Fruit fly (Drosophila melanogaster) whole organism, embryonic: ENCODE data around the gene pygo.
A peak's percentile ranks its signal among the peaks of the same experiment; 100 is the strongest.

ENCODE experiments used
- CG12219 ChIP-seq: fragments of 200-800 bp; sonication (Bioruptor generic); optimal IDR thresholded peaks from 3 replicates; lab custom pipeline; 2018; ENCODE audit warnings: missing biosample characterization, mild to moderate bottlenecking, missing genetic modification characterization
- CG14710 ChIP-seq: fragments of 200-800 bp; sonication (Bioruptor generic); optimal IDR thresholded peaks from 3 replicates; lab custom pipeline; 2019; ENCODE audit warnings: missing biosample characterization, mild to moderate bottlenecking, missing genetic modification characterization, moderate library complexity
- CG15514 ChIP-seq: fragments of 200-800 bp; sonication (Bioruptor generic); optimal IDR thresholded peaks from 3 replicates; lab custom pipeline; 2017; ENCODE audit warnings: missing biosample characterization, missing genetic modification characterization, mild to moderate bottlenecking, moderate library complexity, missing genetic modification reagents
- CG16815 ChIP-seq: fragments of 200-800 bp; sonication (Bioruptor generic); optimal IDR thresholded peaks from 3 replicates; lab custom pipeline; 2017; ENCODE audit warnings: missing biosample characterization, mild to moderate bottlenecking, missing genetic modification characterization
- CG17802 ChIP-seq: fragments of 200-800 bp; sonication (Bioruptor generic); optimal IDR thresholded peaks from 2 replicates; lab custom pipeline; 2018; ENCODE audit warnings: missing biosample characterization, mild to moderate bottlenecking, missing genetic modification characterization, moderate library complexity
- CG18599 ChIP-seq: fragments of 200-800 bp; sonication (Bioruptor generic); optimal IDR thresholded peaks from 3 replicates; lab custom pipeline; 2017; ENCODE audit warnings: missing biosample characterization, missing genetic modification characterization, mild to moderate bottlenecking, moderate library complexity, missing genetic modification reagents
- CG18764 ChIP-seq: fragments of 200-800 bp; sonication (Bioruptor generic); optimal IDR thresholded peaks from 3 replicates; lab custom pipeline; 2016; ENCODE audit warnings: missing biosample characterization, missing genetic modification characterization
- CG30020 ChIP-seq: fragments of 200-800 bp; optimal IDR thresholded peaks from 2 replicates; lab custom pipeline; 2019; ENCODE audit warnings: missing biosample characterization, mild to moderate bottlenecking, missing genetic modification characterization, moderate library complexity
- CG6654 ChIP-seq: fragments of 200-800 bp; sonication (Bioruptor generic); optimal IDR thresholded peaks from 2 replicates; lab custom pipeline; 2017; ENCODE audit warnings: missing biosample characterization, mild to moderate bottlenecking, missing genetic modification characterization
- CG7271 ChIP-seq: fragments of 200-800 bp; sonication (Bioruptor generic); optimal IDR thresholded peaks from 2 replicates; lab custom pipeline; 2018; ENCODE audit warnings: missing biosample characterization, mild to moderate bottlenecking, missing genetic modification characterization, moderate library complexity
- CG7372 ChIP-seq: fragments of 200-800 bp; sonication (Bioruptor generic); IDR thresholded peaks from 2 replicates; pipeline ENCODE4 v1.3.6; 2022; ENCODE audit warnings: missing biosample characterization, missing genetic modification characterization
- CG7745 ChIP-seq: fragments of 200-800 bp; sonication (Bioruptor generic); optimal IDR thresholded peaks from 2 replicates; lab custom pipeline; 2018; ENCODE audit warnings: missing biosample characterization, mild to moderate bottlenecking, missing genetic modification characterization, moderate library complexity
- CG8478 ChIP-seq: fragments of >200 bp; optimal IDR thresholded peaks from 2 replicates; lab custom pipeline; 2018
- CG9609 ChIP-seq: fragments of 200-800 bp; sonication (Bioruptor generic); optimal IDR thresholded peaks from 3 replicates; lab custom pipeline; 2016; ENCODE audit warnings: missing biosample characterization, missing genetic modification characterization
- CHES-1-like ChIP-seq: fragments of 200-800 bp; sonication (Bioruptor generic); optimal IDR thresholded peaks from 2 replicates; lab custom pipeline; 2016; ENCODE audit warnings: missing biosample characterization, missing genetic modification characterization
- CkIIα-i1 ChIP-seq: fragments of 200-800 bp; sonication (Bioruptor generic); IDR thresholded peaks from 2 replicates; pipeline ENCODE4 v1.3.6; 2022; ENCODE audit warnings: missing biosample characterization, missing genetic modification characterization
- Dad ChIP-seq: fragments of 200-800 bp; sonication (Bioruptor generic); optimal IDR thresholded peaks from 3 replicates; lab custom pipeline; 2016; ENCODE audit warnings: missing biosample characterization, missing genetic modification characterization
- Dref ChIP-seq: fragments of 200-800 bp; sonication (Bioruptor generic); IDR thresholded peaks from 2 replicates; pipeline ENCODE4 v1.3.6; 2022; ENCODE audit warnings: missing biosample characterization, missing genetic modification characterization
- Eip74EF ChIP-seq, 2 experiments: fragments of 200-800 bp in 1 of 2; fragments of >200 bp in 1 of 2; sonication (Bioruptor generic) in 1 of 2; optimal IDR thresholded peaks; 2 replicates each; lab custom pipeline; 2017 to 2019; ENCODE audit warnings: missing biosample characterization in 2 of 2, missing genetic modification characterization in 2 of 2, mild to moderate bottlenecking in 1 of 2, moderate library complexity in 1 of 2
- Ets97D ChIP-seq: fragments of 200-800 bp; sonication (Bioruptor generic); optimal IDR thresholded peaks from 3 replicates; lab custom pipeline; 2016; ENCODE audit warnings: missing biosample characterization, missing genetic modification characterization
- H2.0 ChIP-seq: fragments of 200-800 bp; sonication (Bioruptor generic); IDR thresholded peaks from 2 replicates; pipeline ENCODE4 v1.3.6; 2022; ENCODE audit warnings: missing biosample characterization, missing genetic modification characterization
- HLH3B ChIP-seq: fragments of 200-800 bp; sonication (Bioruptor generic); IDR thresholded peaks from 2 replicates; pipeline ENCODE4 v1.3.6; 2022; ENCODE audit warnings: missing biosample characterization, missing genetic modification characterization
- HLH54F ChIP-seq: fragments of 200-800 bp; sonication (Bioruptor generic); optimal IDR thresholded peaks from 3 replicates; lab custom pipeline; 2016; ENCODE audit warnings: missing biosample characterization, missing genetic modification characterization
- HLHmδ ChIP-seq: fragments of 200-800 bp; sonication (Bioruptor generic); optimal IDR thresholded peaks from 2 replicates; lab custom pipeline; 2018; ENCODE audit warnings: missing biosample characterization, mild to moderate bottlenecking, missing genetic modification characterization, moderate library complexity
- Hr39 ChIP-seq: fragments of >200 bp; optimal IDR thresholded peaks from 2 replicates; lab custom pipeline; 2017
- Lhr ChIP-seq: fragments of 200-800 bp; sonication (Bioruptor generic); optimal IDR thresholded peaks from 3 replicates; lab custom pipeline; 2017; ENCODE audit warnings: mild to moderate bottlenecking, missing biosample characterization, missing genetic modification reagents, missing genetic modification characterization
- NK7.1 ChIP-seq: fragments of 200-800 bp; sonication (Bioruptor generic); optimal IDR thresholded peaks from 3 replicates; lab custom pipeline; 2016; ENCODE audit warnings: missing biosample characterization, missing genetic modification characterization
- Oli ChIP-seq: fragments of 200-800 bp; sonication (Bioruptor generic); optimal IDR thresholded peaks from 2 replicates; lab custom pipeline; 2018; ENCODE audit warnings: missing biosample characterization, mild to moderate bottlenecking, missing genetic modification characterization, moderate library complexity
- bab2 ChIP-seq: fragments of 200-800 bp; sonication (Bioruptor generic); optimal IDR thresholded peaks from 2 replicates; lab custom pipeline; 2016; ENCODE audit warnings: missing biosample characterization, missing genetic modification characterization
- cato ChIP-seq: fragments of 200-800 bp; sonication (Bioruptor generic); optimal IDR thresholded peaks from 2 replicates; lab custom pipeline; 2016; ENCODE audit warnings: missing biosample characterization, missing genetic modification characterization, borderline replicate concordance
- caup ChIP-seq: fragments of 200-800 bp; sonication (Bioruptor generic); optimal IDR thresholded peaks from 3 replicates; lab custom pipeline; 2017; ENCODE audit warnings: missing biosample characterization, mild to moderate bottlenecking, missing genetic modification characterization, moderate library complexity; ENCODE audit not compliant: severe bottlenecking
- corto ChIP-seq: fragments of 200-800 bp; sonication (Bioruptor generic); optimal IDR thresholded peaks from 2 replicates; lab custom pipeline; 2016; ENCODE audit warnings: missing biosample characterization, mild to moderate bottlenecking, missing genetic modification characterization, moderate library complexity
- dmrt11E ChIP-seq: fragments of 200-800 bp; sonication (Bioruptor generic); optimal IDR thresholded peaks from 3 replicates; lab custom pipeline; 2018; ENCODE audit warnings: missing biosample characterization, mild to moderate bottlenecking, missing genetic modification characterization, moderate library complexity
- dpn ChIP-seq, 2 experiments: fragments of 200-800 bp; sonication (Bioruptor generic); optimal IDR thresholded peaks; 3 replicates each; lab custom pipeline; 2016; ENCODE audit warnings: missing biosample characterization in 2 of 2, missing genetic modification characterization in 2 of 2
- ems ChIP-seq: fragments of 200-800 bp; sonication (Bioruptor generic); optimal IDR thresholded peaks from 3 replicates; lab custom pipeline; 2016; ENCODE audit warnings: missing biosample characterization, missing genetic modification characterization
- esg ChIP-seq: fragments of 200-800 bp; sonication (Bioruptor generic); conservative IDR thresholded peaks from 2 replicates; pipeline ENCODE4 v1.3.6; 2022; ENCODE audit warnings: missing biosample characterization, missing genetic modification characterization
- gce ChIP-seq: fragments of 200-800 bp; sonication (Bioruptor generic); IDR thresholded peaks from 3 replicates; pipeline ENCODE4 v1.3.6; 2022; ENCODE audit warnings: missing biosample characterization, missing genetic modification characterization
- hb ChIP-seq: fragments of 200-800 bp; sonication (Bioruptor generic); IDR thresholded peaks from 3 replicates; pipeline ENCODE4 v1.3.6; 2022; ENCODE audit warnings: missing biosample characterization, missing genetic modification characterization; ENCODE audit not compliant: partially characterized antibody
- kay ChIP-seq: fragments of 200-800 bp; sonication (Bioruptor generic); optimal IDR thresholded peaks from 2 replicates; lab custom pipeline; 2016; ENCODE audit warnings: missing biosample characterization, missing genetic modification characterization
- oc ChIP-seq: fragments of 200-800 bp; sonication (Bioruptor generic); optimal IDR thresholded peaks from 2 replicates; lab custom pipeline; 2018; ENCODE audit warnings: missing biosample characterization, mild to moderate bottlenecking, missing genetic modification characterization, moderate library complexity
- pb ChIP-seq: fragments of 200-800 bp; sonication (Bioruptor generic); optimal IDR thresholded peaks from 3 replicates; lab custom pipeline; 2016; ENCODE audit warnings: missing biosample characterization, missing genetic modification characterization
- peb ChIP-seq: fragments of 200-800 bp; sonication (Bioruptor generic); IDR thresholded peaks from 2 replicates; pipeline ENCODE4 v1.3.6; 2022; ENCODE audit warnings: missing biosample characterization, missing genetic modification characterization
- pita ChIP-seq: fragments of 200-800 bp; sonication (Bioruptor generic); optimal IDR thresholded peaks from 2 replicates; lab custom pipeline; 2017; ENCODE audit warnings: missing biosample characterization, mild to moderate bottlenecking, missing genetic modification characterization
- prd ChIP-seq, 3 experiments: fragments of >200 bp in 2 of 3; fragments of 200-800 bp in 1 of 3; sonication (Bioruptor generic) in 1 of 3; optimal IDR thresholded peaks in 2 of 3; IDR thresholded peaks in 1 of 3; 2 replicates in 2 of 3; 3 replicates in 1 of 3; pipeline versions ENCODE4 v1.3.6 to Lab custom; 2017 to 2022; ENCODE audit warnings: missing biosample characterization in 1 of 3, missing genetic modification characterization in 1 of 3
- sima ChIP-seq: fragments of 200-800 bp; sonication (Bioruptor generic); optimal IDR thresholded peaks from 2 replicates; lab custom pipeline; 2016; ENCODE audit warnings: missing biosample characterization, missing genetic modification characterization
- so ChIP-seq: fragments of 200-800 bp; sonication (Bioruptor generic); IDR thresholded peaks from 3 replicates; pipeline ENCODE4 v1.3.6; 2022; ENCODE audit warnings: missing biosample characterization, missing genetic modification characterization
- sr ChIP-seq: fragments of 200-800 bp; sonication (Bioruptor generic); IDR thresholded peaks from 3 replicates; pipeline ENCODE4 v1.3.6; 2022; ENCODE audit warnings: missing biosample characterization, missing genetic modification characterization
- tx ChIP-seq: fragments of 200-800 bp; sonication (Bioruptor generic); optimal IDR thresholded peaks from 2 replicates; lab custom pipeline; 2016; ENCODE audit warnings: missing biosample characterization, missing genetic modification characterization
- unpg ChIP-seq: fragments of 200-800 bp; sonication (Bioruptor generic); optimal IDR thresholded peaks from 3 replicates; lab custom pipeline; 2018; ENCODE audit warnings: missing biosample characterization, mild to moderate bottlenecking, missing genetic modification characterization, moderate library complexity
- usp ChIP-seq: fragments of >200 bp; optimal IDR thresholded peaks from 2 replicates; lab custom pipeline; 2017; ENCODE audit warnings: missing biosample characterization, missing genetic modification characterization

Gene pygo

DNA sequence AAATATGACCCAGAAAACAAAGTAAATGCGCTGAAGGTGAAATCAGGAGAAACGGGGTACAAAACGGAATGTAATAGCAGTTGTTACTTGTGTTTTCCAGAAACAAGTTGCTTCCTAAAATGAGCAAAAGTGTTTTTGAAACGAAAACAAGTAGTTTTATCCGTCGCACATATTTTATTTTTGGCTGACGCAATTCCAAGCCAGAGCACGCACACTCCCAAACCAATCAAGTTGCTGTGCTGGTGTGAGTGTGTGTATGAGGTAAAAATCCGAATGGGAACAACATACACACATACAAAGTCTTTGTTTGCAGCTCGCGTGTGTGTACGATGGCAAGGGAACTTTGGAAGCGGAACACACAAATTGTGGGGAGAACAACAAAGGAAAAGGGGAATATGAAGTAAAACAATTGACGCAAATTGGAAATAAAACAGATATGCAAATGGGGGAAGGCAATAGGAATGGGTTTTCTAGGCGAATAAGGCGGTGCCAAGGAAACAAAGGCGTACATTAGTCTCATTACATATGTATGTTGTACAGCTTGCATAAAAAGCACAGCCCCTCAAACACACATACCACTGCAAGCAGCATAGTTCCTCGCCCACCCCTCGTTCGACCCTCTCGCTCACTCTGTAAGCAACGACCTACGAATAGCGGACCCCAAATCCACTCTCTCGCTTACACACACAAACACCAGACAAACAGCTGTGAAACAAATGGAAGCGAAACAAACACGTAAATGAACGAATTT lies 28.1 kb upstream of the pygo start (continued):
- TF ChIP-seq corto (GFP tag; lab: Kevin White, UChicago) (no peak), tx (GFP tag; lab: Kevin White, UChicago) (no peak), CG18764 (GFP tag; lab: Kevin White, UChicago) (no peak), HLH54F (no peak), cato (GFP tag; lab: Kevin White, UChicago) (no peak), CG6654 (GFP tag; lab: Kevin White, UChicago) (no peak), Dref (no peak), sima (GFP tag; lab: Kevin White, UChicago) (no peak), HLH3B (GFP tag; lab: Robert Waterston, UW) (no peak), CHES-1-like (GFP tag; lab: Kevin White, UChicago) (no peak), peb (no peak), CG7372 (no peak), CkIIα-i1 (GFP tag; lab: Robert Waterston, UW) (no peak), CG17802 (no peak), dpn (GFP tag; optimal IDR thresholded peaks at IDR 0.05; lab: Kevin White, UChicago) (no peak), kay (GFP tag; lab: Kevin White, UChicago) (peak; percentile 33), CG9609 (GFP tag; lab: Kevin White, UChicago) (peak; percentile 9), CG18599 (GFP tag; lab: Kevin White, UChicago) (peak; percentile 31), CG15514 (no peak), esg (GFP tag; lab: Robert Waterston, UW) (no peak), gce (GFP tag; lab: Robert Waterston, UW) (no peak), Dad (GFP tag; lab: Kevin White, UChicago) (no peak), Hr39 (lab: Kevin White, UChicago) (no peak), HLHmδ (GFP tag; lab: Kevin White, UChicago) (peak; percentile 65), CG7271 (tag; lab: Kevin White, UChicago) (no peak), CG12219 (GFP tag; lab: Kevin White, UChicago) (no peak), oc (tag; lab: Kevin White, UChicago) (peak; percentile 13), prd (optimal IDR thresholded peaks at IDR 0.05; lab: Kevin White, UChicago) (no peak), prd (GFP tag; IDR thresholded peaks at IDR 0.05; lab: Robert Waterston, UW) (no peak), CG8478 (lab: Kevin White, UChicago) (peak; percentile 96), caup (GFP tag; lab: Kevin White, UChicago) (no peak), dmrt11E (tag; lab: Kevin White, UChicago) (no peak), usp (no peak), so (GFP tag; lab: Robert Waterston, UW) (no peak), pb (GFP tag; lab: Kevin White, UChicago) (no peak), sr (no peak), CG7745 (tag; lab: Kevin White, UChicago) (no peak), bab2 (GFP tag; lab: Kevin White, UChicago) (no peak), CG14710 (tag; lab: Kevin White, UChicago) (no peak), Ets97D (GFP tag; lab: Kevin White, UChicago) (no peak), H2.0 (GFP tag; lab: Robert Waterston, UW) (no peak), Lhr (no peak), unpg (GFP tag; lab: Kevin White, UChicago) (no peak), Eip74EF (GFP tag; optimal IDR thresholded peaks at IDR 0.05; lab: Kevin White, UChicago) (no peak), ems (GFP tag; lab: Kevin White, UChicago) (no peak), CG16815 (GFP tag; lab: Kevin White, UChicago) (no peak), pita (GFP tag; lab: Kevin White, UChicago) (no peak), CG30020 (tag; lab: Kevin White, UChicago) (no peak), hb (GFP tag; lab: Robert Waterston, UW) (no peak), Oli (no peak), NK7.1 (GFP tag; lab: Kevin White, UChicago) (no peak)
